Worm (Caenorhabditis elegans) whole organism, L2 larva: Measurements from ENCODE around the gene B0334.10.

Source experiments
- aly-2 ChIP-seq: fragments of 150-350 bp; optimal IDR thresholded peaks from 2 replicates; lab custom pipeline; 2014; ENCODE audit warnings: missing biosample characterization, missing genetic modification characterization
- ama-1 ChIP-seq: fragments of 150-350 bp; optimal IDR thresholded peaks from 2 replicates; lab custom pipeline; 2018; ENCODE audit warnings: inconsistent platforms
- blmp-1 ChIP-seq: sonication (generic microtip); optimal IDR thresholded peaks from 2 replicates; lab custom pipeline; 2017; ENCODE audit warnings: missing genetic modification characterization, mild to moderate bottlenecking, missing compliant biosample characterization, antibody characterized with exemption, moderate library complexity; ENCODE audit not compliant: insufficient read depth
- crh-2 ChIP-seq: sonication (generic microtip); optimal IDR thresholded peaks from 2 replicates; lab custom pipeline; 2017; ENCODE audit warnings: missing biosample characterization, missing genetic modification characterization
- dmd-4 ChIP-seq: sonication (generic microtip); optimal IDR thresholded peaks from 2 replicates; lab custom pipeline; 2017; ENCODE audit warnings: missing biosample characterization, missing genetic modification characterization
- egl-27 ChIP-seq: sonication (generic microtip); optimal IDR thresholded peaks from 3 replicates; lab custom pipeline; 2017; ENCODE audit warnings: missing biosample characterization, missing genetic modification reagents, missing genetic modification characterization
- elt-1 ChIP-seq: fragments of 150-350 bp; optimal IDR thresholded peaks from 2 replicates; lab custom pipeline; 2014; ENCODE audit warnings: missing biosample characterization, missing genetic modification characterization
- lin-11 ChIP-seq: fragments of 150-350 bp; sonication (generic microtip); optimal IDR thresholded peaks from 2 replicates; lab custom pipeline; 2014; ENCODE audit warnings: missing biosample characterization, missing genetic modification characterization, inconsistent platforms, mixed read lengths
- mab-5 ChIP-seq: fragments of 150-350 bp; optimal IDR thresholded peaks from 2 replicates; lab custom pipeline; 2014; ENCODE audit warnings: missing biosample characterization, missing genetic modification characterization
- nhr-10 ChIP-seq: sonication (generic microtip); optimal IDR thresholded peaks from 2 replicates; lab custom pipeline; 2017; ENCODE audit warnings: missing biosample characterization, missing genetic modification characterization
- nhr-11 ChIP-seq: fragments of 150-350 bp; optimal IDR thresholded peaks from 2 replicates; lab custom pipeline; 2014; ENCODE audit warnings: missing biosample characterization, missing genetic modification characterization
- nhr-129 ChIP-seq: fragments of 150-350 bp; optimal IDR thresholded peaks from 2 replicates; lab custom pipeline; 2014; ENCODE audit warnings: missing biosample characterization, missing genetic modification characterization
- nhr-21 ChIP-seq: fragments of 150-350 bp; optimal IDR thresholded peaks from 2 replicates; lab custom pipeline; 2014; ENCODE audit warnings: missing biosample characterization, missing genetic modification characterization
- nhr-237 ChIP-seq: fragments of 150-350 bp; optimal IDR thresholded peaks from 2 replicates; lab custom pipeline; 2014; ENCODE audit warnings: missing biosample characterization, missing genetic modification characterization
- nhr-25 ChIP-seq: fragments of 150-350 bp; sonication (generic microtip); optimal IDR thresholded peaks from 3 replicates; lab custom pipeline; 2014; ENCODE audit warnings: missing biosample characterization, missing genetic modification characterization
- peb-1 ChIP-seq: fragments of 150-350 bp; optimal IDR thresholded peaks from 2 replicates; lab custom pipeline; 2014; ENCODE audit warnings: missing biosample characterization, missing genetic modification characterization
- sem-4 ChIP-seq: fragments of 150-350 bp; optimal IDR thresholded peaks from 2 replicates; lab custom pipeline; 2014; ENCODE audit warnings: missing biosample characterization, missing genetic modification reagents, missing genetic modification characterization
- skn-1 ChIP-seq: sonication (generic microtip); optimal IDR thresholded peaks from 2 replicates; lab custom pipeline; 2017; ENCODE audit warnings: missing biosample characterization, missing genetic modification characterization
- sma-9 ChIP-seq, 2 experiments: fragments of 150-350 bp in 1 of 2; sonication (generic microtip) in 1 of 2; optimal IDR thresholded peaks; 2 replicates each; lab custom pipeline; 2014 to 2016; ENCODE audit warnings: missing genetic modification characterization in 2 of 2, mild to moderate bottlenecking in 1 of 2, missing biosample characterization in 1 of 2, missing compliant biosample characterization in 1 of 2, missing genetic modification reagents in 1 of 2, moderate library complexity in 1 of 2
- snpc-4 ChIP-seq: fragments of 150-350 bp; optimal IDR thresholded peaks from 2 replicates; lab custom pipeline; 2014; ENCODE audit warnings: missing biosample characterization, missing genetic modification characterization
- ztf-1 ChIP-seq: fragments of 200-800 bp; sonication (Bioruptor generic); conservative IDR thresholded peaks from 2 replicates; pipeline ENCODE4 v1.3.6; 2022; ENCODE audit warnings: missing genetic modification characterization, missing compliant biosample characterization
- ztf-11 ChIP-seq: sonication (generic microtip); optimal IDR thresholded peaks from 2 replicates; lab custom pipeline; 2017; ENCODE audit warnings: missing biosample characterization, missing genetic modification characterization
- ztf-4 ChIP-seq: fragments of 150-350 bp; optimal IDR thresholded peaks from 2 replicates; lab custom pipeline; 2014; ENCODE audit warnings: missing biosample characterization, missing genetic modification characterization

B0334.10 gene

DNA sequence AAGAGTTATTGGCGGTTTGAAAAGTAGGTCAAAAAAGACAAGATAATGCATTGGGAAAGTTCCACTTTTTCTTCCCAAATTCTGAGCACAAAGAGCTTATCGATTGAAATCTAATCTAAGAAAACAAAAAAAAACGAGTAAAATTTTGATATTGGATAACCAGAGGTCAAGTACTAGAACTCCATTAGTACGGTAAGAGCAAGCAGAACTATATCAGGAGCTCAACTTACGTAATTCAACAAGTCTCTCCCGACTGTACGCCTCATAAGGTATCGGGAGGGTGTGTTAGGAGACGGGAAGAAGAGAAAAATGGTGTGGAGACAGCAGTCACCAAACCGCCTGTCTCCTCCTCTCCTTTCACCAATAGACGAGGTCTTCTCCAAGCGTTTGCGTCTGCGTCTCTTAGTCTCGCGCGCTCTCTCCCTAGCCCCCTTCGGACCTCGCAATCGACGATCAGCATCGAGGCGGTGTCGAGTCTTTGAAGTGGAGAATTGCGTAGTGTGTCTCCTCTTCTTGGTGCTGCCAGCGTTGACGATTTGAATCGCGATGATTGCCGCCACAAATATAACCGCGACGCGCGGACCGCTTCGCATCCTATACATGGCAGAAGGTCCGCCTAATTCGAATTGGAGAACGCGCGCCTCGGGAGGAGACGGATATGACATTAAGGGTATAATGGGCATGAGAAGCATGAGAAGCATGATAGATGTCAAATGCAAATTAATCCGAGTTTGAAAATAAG, 48.9 kb downstream of the B0334.10 start, which contains the start of gene F54D5.5 (continued):
- TF ChIP-seq crh-2 (tag; lab: Kevin White, UChicago) (no peak), skn-1 (tag; lab: Kevin White, UChicago) (no peak), nhr-237 (tag; lab: Kevin White, UChicago) (no peak), nhr-11 (tag; lab: Kevin White, UChicago) (no peak), nhr-21 (tag; lab: Kevin White, UChicago) (no peak), ama-1 (no peak), sma-9 (GFP tag; optimal IDR thresholded peaks at IDR 0.05; lab: Kevin White, UChicago) (no peak), sma-9 (tag; optimal IDR thresholded peaks at IDR 0.05; lab: Kevin White, UChicago) (no peak), egl-27 (tag; lab: Kevin White, UChicago) (no peak), ztf-11 (tag; lab: Kevin White, UChicago) (no peak), lin-11 (peak; percentile 33), mab-5 (peak; percentile 2), dmd-4 (tag; lab: Kevin White, UChicago) (no peak)
- TF ChIP-seq, all 48 proteins: peak for 7

DNA sequence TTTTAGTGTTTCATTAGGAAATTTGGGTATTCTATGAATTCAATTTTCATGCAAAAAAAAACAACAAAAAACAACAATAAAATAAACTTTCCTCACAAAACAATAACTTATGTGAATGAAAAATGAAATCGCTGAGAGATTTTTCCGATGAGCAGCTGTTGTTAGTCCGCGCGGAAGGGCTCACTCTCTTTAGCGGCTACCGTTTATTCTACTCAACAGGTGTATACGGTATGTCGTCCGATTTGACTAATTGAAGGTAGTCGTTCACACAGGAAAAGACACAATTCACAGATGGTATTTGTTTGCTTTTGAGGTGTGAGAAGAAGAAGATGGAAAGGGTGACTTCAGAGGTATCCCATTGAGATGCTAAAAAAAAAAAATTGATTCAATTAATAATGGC, 50.4 kb downstream of the B0334.10 start:
- TF ChIP-seq snpc-4: no peak
- TF ChIP-seq blmp-1: no peak
- no peak for TF ChIP-seq nhr-129 (tag; lab: Kevin White, UChicago)
- no peak for TF ChIP-seq nhr-25 (tag; lab: Kevin White, UChicago)
- TF ChIP-seq ztf-4 (tag; lab: Kevin White, UChicago): no peak
- TF ChIP-seq aly-2: no peak
- TF ChIP-seq mab-5: no peak
- no peak for TF ChIP-seq ztf-1 (GFP tag; lab: Robert Waterston, UW)
- no peak for TF ChIP-seq sma-9 (GFP tag; optimal IDR thresholded peaks at IDR 0.05; lab: Kevin White, UChicago)
- no peak for TF ChIP-seq sma-9 (tag; optimal IDR thresholded peaks at IDR 0.05; lab: Kevin White, UChicago)
- TF ChIP-seq nhr-10 (tag; lab: Kevin White, UChicago): no peak
- no peak for TF ChIP-seq elt-1 (tag; lab: Kevin White, UChicago)
- TF ChIP-seq peb-1 (tag; lab: Kevin White, UChicago): no peak
- no peak for TF ChIP-seq sem-4 (tag; lab: Kevin White, UChicago)
- TF ChIP-seq ztf-11 (tag; lab: Kevin White, UChicago): no peak
